Fruit fly (Drosophila melanogaster): ENCODE measurements around the gene dwg.

DNA sequence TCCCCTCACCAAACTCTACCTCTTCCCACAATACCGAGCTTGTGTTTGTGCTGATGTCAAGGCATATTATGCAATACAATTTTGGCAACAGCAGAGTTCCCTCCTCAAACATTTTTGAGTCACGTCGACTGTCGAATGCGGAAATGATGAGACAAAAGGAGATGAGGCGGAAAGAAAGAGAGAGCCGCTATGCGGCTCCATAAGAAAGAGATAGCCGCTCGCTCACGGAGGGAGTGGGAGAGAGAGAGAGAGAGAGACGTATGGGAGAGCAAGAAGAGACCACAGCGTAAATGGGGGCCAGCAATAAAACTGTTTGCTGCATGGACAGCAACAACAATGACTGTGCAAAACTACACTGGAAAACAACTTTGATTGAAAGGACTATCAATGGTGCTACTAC lies 37.9 kb downstream of the dwg start:
- no peak for TF ChIP-seq svp (GFP tag)
- no peak for TF ChIP-seq achi (GFP tag; optimal IDR thresholded peaks at IDR 0.05)
- TF ChIP-seq fd85E (GFP tag; optimal IDR thresholded peaks at IDR 0.05): no peak
- TF ChIP-seq salr (GFP tag; optimal IDR thresholded peaks at IDR 0.05): no peak
- no peak for TF ChIP-seq CG32006 (GFP tag; optimal IDR thresholded peaks at IDR 0.05)
- TF ChIP-seq CG4318 (GFP tag; optimal IDR thresholded peaks at IDR 0.05): no peak
- no peak for TF ChIP-seq CG6276 (GFP tag; optimal IDR thresholded peaks at IDR 0.05)
- TF ChIP-seq CG9139 (GFP tag; optimal IDR thresholded peaks at IDR 0.05): no peak

All from whole organism, prepupa.